Fruit fly (Drosophila melanogaster): Measurements from ENCODE around the gene Apc.

Apc gene

dm6 chr3R:28888561-28889426 is 44.2 kb upstream of the Apc start (continued):
- TF ChIP-seq CG10654 (GFP tag; optimal IDR thresholded peaks at IDR 0.05) (peak; percentile 80), CG31388 (GFP tag; optimal IDR thresholded peaks at IDR 0.05) (peak; percentile 66), Camta (GFP tag; optimal IDR thresholded peaks at IDR 0.05) (peak; percentile 62), CG8388 (GFP tag; optimal IDR thresholded peaks at IDR 0.05) (peak; percentile 59), peb (GFP tag; IDR thresholded peaks at IDR 0.05) (peak; percentile 29; the same call in 1 of the 2 replicates), tup (GFP tag; optimal IDR thresholded peaks at IDR 0.05) (peak; percentile 49), Hr51 (GFP tag; optimal IDR thresholded peaks at IDR 0.05) (peak; percentile 61 to 66), CrebB (tag; optimal IDR thresholded peaks at IDR 0.05) (peak; percentile 64), phol (tag; optimal IDR thresholded peaks at IDR 0.05) (peak; percentile 83), vnd (GFP tag; IDR thresholded peaks at IDR 0.05; ENCODE audit: partially characterized antibody) (no peak), HLH3B (GFP tag; IDR thresholded peaks at IDR 0.05) (peak; percentile 56; the same call in 1 of the 2 replicates), NK7.1 (GFP tag; optimal IDR thresholded peaks at IDR 0.05) (peak; percentile 69), CG8290 (GFP tag; optimal IDR thresholded peaks at IDR 0.05) (peak; percentile 50), CG8290 (tag; optimal IDR thresholded peaks at IDR 0.05) (peak in 1 of 2 experiments; percentile 68), Optix (GFP tag; IDR thresholded peaks at IDR 0.05) (0 out of 3 replicates have a peak, but pooled peaks have one; percentile 6), Antp (GFP tag; optimal IDR thresholded peaks at IDR 0.05) (peak; percentile 91), gcm2 (GFP tag; optimal IDR thresholded peaks at IDR 0.05) (peak; percentile 52), psq (GFP tag; optimal IDR thresholded peaks at IDR 0.05) (no peak), sens (GFP tag) (peak; percentile 96), CG2120 (GFP tag; optimal IDR thresholded peaks at IDR 0.05) (peak; percentile 95), CG4404 (GFP tag; IDR thresholded peaks at IDR 0.05) (peak; percentile 81), PHDP (tag; optimal IDR thresholded peaks at IDR 0.05) (peak; percentile 82), ci (GFP tag; IDR thresholded peaks at IDR 0.05) (peak; percentile 32; the same call in 1 of the 3 replicates), CG31365 (tag; optimal IDR thresholded peaks at IDR 0.05) (peak; percentile 44), CG11093 (GFP tag; IDR thresholded peaks at IDR 0.05) (peak; percentile 63; the same call in 1 of the 3 replicates), Nf-YB (GFP tag; optimal IDR thresholded peaks at IDR 0.05) (peak; percentile 32), Hr39 (optimal IDR thresholded peaks at IDR 0.05) (no peak), kni (GFP tag; optimal IDR thresholded peaks at IDR 0.05) (peak; percentile 78), CG15269 (tag; optimal IDR thresholded peaks at IDR 0.05) (peak; percentile 80), bsh (GFP tag; optimal IDR thresholded peaks at IDR 0.05) (peak; percentile 39 to 72), z (GFP tag; IDR thresholded peaks at IDR 0.05) (no peak), CG10959 (GFP tag; IDR thresholded peaks at IDR 0.05) (peak; percentile 47; the same call in 1 of the 2 replicates), CG17361 (GFP tag; IDR thresholded peaks at IDR 0.05) (peak; percentile 81), CG4820 (GFP tag; optimal IDR thresholded peaks at IDR 0.05) (peak; percentile 75), cato (GFP tag; optimal IDR thresholded peaks at IDR 0.05; ENCODE audit: borderline replicate concordance) (peak; percentile 22), CG8478 (optimal IDR thresholded peaks at IDR 0.05) (peak; percentile 88), tio (GFP tag; optimal IDR thresholded peaks at IDR 0.05) (no peak), Adf1 (GFP tag; IDR thresholded peaks at IDR 0.05) (peak; percentile 62), org-1 (GFP tag; optimal IDR thresholded peaks at IDR 0.05) (peak; percentile 66), CG6654 (GFP tag; optimal IDR thresholded peaks at IDR 0.05) (peak; percentile 60), Dbx (GFP tag; IDR thresholded peaks at IDR 0.05) (peak; percentile 71; the same call in 2 of the 3 replicates), fu2 (GFP tag; optimal IDR thresholded peaks at IDR 0.05) (peak; percentile 92), CG18764 (GFP tag; optimal IDR thresholded peaks at IDR 0.05) (peak; percentile 85), jing (GFP tag; optimal IDR thresholded peaks at IDR 0.05) (peak; percentile 33), CG6765 (GFP tag; optimal IDR thresholded peaks at IDR 0.05) (peak; percentile 46), fd102C (GFP tag; optimal IDR thresholded peaks at IDR 0.05) (no peak), HmgD (GFP tag; optimal IDR thresholded peaks at IDR 0.05) (peak; percentile 78), wek (GFP tag; optimal IDR thresholded peaks at IDR 0.05) (peak; percentile 13), CG34224 (GFP tag; IDR thresholded peaks at IDR 0.05; ENCODE audit: partially characterized antibody) (no peak)
